Fruit fly (Drosophila melanogaster): ENCODE measurements around the gene Bsg.

DNA sequence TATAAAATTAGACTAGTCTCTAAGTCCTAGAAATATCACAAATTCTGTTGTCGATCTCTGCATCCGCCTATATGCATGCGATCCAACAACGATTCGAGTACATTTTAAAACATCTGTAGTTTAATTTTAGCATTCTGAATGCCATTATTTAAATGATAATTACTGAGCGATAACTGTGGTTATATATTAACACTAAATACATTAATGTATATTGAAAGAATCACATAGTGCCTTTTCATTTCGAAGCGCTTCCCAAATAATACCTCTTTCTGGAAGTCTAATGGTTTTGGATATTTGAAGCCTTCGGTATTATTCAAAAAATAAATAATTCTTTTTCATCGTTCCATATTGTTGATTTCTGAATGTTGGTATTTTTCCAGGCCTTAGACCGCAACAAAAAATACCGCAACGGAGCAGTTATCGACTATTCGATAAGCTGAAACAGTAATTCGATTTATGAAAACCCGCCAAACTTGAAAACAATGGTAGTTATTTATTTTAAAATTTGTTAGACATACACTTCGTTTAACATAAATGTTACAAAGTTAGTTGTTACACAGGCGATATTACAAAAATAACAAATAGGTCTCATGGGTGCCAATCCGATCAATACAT, 50.7 kb downstream of the Bsg start:
- TF ChIP-seq pan (optimal IDR thresholded peaks at IDR 0.05) = no peak
- no peak for TF ChIP-seq EcR (GFP tag; optimal IDR thresholded peaks at IDR 0.05)
- no peak for TF ChIP-seq psq (optimal IDR thresholded peaks at IDR 0.05)
- TF ChIP-seq usp (GFP tag; optimal IDR thresholded peaks at IDR 0.05) = no peak
- no peak for TF ChIP-seq CG8478 (optimal IDR thresholded peaks at IDR 0.05)

All from whole organism.